Worm (Caenorhabditis elegans): Measurements from ENCODE around the gene F54C9.14.

DNA sequence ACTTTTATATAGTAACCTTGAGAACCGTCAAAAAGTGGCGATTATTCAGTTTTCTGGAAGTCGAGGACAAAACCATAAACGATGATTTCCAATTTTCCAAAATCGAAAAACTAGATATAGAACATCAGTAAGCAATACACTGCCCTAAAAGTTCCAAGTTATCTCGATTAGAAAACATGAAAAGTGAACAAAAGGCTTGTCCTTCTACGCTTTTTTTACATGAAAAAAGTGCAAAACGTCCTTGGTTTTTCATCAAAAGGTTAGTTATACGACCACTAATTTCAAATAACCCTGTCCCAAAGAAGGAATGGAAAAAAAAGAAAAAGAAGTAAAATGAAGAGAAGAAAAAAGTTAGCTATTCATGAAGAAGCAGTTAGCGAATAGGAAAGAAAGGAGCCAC, 23.8 kb downstream of the F54C9.14 start:
- TF ChIP-seq him-1 (tag; optimal IDR thresholded peaks at IDR 0.05) (no peak), W03F9.2 (tag; optimal IDR thresholded peaks at IDR 0.05) (no peak), dao-5 (tag; optimal IDR thresholded peaks at IDR 0.05) (no peak)

Data from whole organism, L4/young adult.